Worm (Caenorhabditis elegans) whole organism, midembryonic: ENCODE measurements around the gene acl-14.

Source experiments
- T22C8.4 ChIP-seq: fragments of 200-800 bp; sonication (Bioruptor generic); IDR thresholded peaks from 2 replicates; pipeline ENCODE4 v1.3.6; 2022; ENCODE audit warnings: missing genetic modification characterization, missing compliant biosample characterization
- flt-1 ChIP-seq: fragments of 200-800 bp; sonication (Bioruptor generic); IDR thresholded peaks from 2 replicates; pipeline ENCODE4 v1.3.6; 2022; ENCODE audit warnings: missing genetic modification characterization, missing compliant biosample characterization
- ztf-29 ChIP-seq: fragments of 200-800 bp; sonication (Bioruptor generic); IDR thresholded peaks from 2 replicates; pipeline ENCODE4 v1.3.6; 2022; ENCODE audit warnings: missing genetic modification reagents, missing genetic modification characterization, missing compliant biosample characterization

DNA sequence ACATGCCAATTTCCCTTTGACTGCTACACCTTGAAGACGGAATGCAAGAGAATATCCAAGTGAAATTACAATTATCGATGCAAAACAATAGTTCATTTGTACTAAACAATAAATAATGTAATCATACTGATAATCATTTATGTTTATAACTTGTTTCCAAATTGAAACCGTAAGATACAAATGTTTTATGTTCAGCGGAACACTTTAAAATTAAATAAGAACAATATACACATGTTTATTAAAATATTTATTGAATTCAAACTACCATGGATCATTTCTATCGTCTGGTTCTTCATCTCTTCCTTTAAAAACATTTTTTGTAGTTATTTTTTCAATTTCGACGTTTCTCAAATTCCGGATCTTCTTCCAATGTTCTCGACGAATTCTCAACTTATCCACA, 21.9 kb upstream of the acl-14 start, which contains the start of gene ttr-40:
- no peak for TF ChIP-seq ztf-29 (GFP tag; lab: Robert Waterston, UW)
- TF ChIP-seq flt-1 = no peak
- no peak for TF ChIP-seq T22C8.4 (GFP tag; lab: Robert Waterston, UW)
